Fruit fly (Drosophila melanogaster) whole organism: ENCODE data around the gene CG4702.

Experiments
- CG8478 ChIP-seq: fragments of >200 bp; optimal IDR thresholded peaks from 2 replicates; lab custom pipeline; 2018; ENCODE audit warnings: inconsistent platforms
- Dll ChIP-seq: fragments of >200 bp; optimal IDR thresholded peaks from 2 replicates; lab custom pipeline; 2017
- EcR ChIP-seq, 2 experiments: fragments of >200 bp; optimal IDR thresholded peaks; 2 replicates each; lab custom pipeline; 2017; ENCODE audit warnings: missing biosample characterization in 2 of 2, missing genetic modification characterization in 2 of 2, missing genetic modification reagents in 2 of 2
- pan ChIP-seq: fragments of >200 bp; optimal IDR thresholded peaks from 2 replicates; lab custom pipeline; 2017
- psq ChIP-seq: fragments of >200 bp; optimal IDR thresholded peaks from 2 replicates; lab custom pipeline; 2017

DNA sequence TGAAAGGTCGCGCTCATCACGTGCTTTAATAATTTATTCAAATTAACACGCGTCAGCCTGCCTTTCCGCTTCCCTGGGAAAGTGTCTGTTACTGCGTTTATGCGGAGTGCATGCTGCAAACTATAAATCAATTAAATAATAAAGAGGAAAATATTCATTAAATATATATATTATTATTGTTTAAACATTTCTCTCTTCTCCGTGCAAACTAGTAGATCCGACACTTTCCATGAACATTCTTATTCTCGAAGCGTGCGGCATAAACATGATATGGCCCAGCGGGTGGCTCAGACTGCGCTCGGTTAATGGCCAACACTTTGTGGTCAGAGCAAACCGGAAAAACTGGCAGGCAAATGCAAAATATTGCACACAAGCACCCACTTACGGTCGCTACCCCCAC lies 40.3 kb upstream of the CG4702 start:
- TF ChIP-seq EcR (GFP tag; optimal IDR thresholded peaks at IDR 0.05; lab: Kevin White, UChicago) (no peak), pan (no peak), CG8478 (lab: Kevin White, UChicago) (no peak), Dll (lab: Kevin White, UChicago) (no peak), psq (lab: Kevin White, UChicago) (no peak)
